Worm (Caenorhabditis elegans) whole organism, early embryonic: ENCODE data around the gene srt-43.

Source experiments
- F13C5.2 ChIP-seq: sonication (generic microtip); optimal IDR thresholded peaks from 2 replicates; lab custom pipeline; 2017; ENCODE audit warnings: mild to moderate bottlenecking, missing genetic modification characterization, inconsistent platforms, missing compliant biosample characterization
- ama-1 ChIP-seq: fragments of 150-350 bp; optimal IDR thresholded peaks from 2 replicates; lab custom pipeline; 2014
- ets-7 ChIP-seq: sonication (generic microtip); optimal IDR thresholded peaks from 2 replicates; lab custom pipeline; 2016; ENCODE audit warnings: missing genotype, missing genetic modification characterization, missing compliant biosample characterization
- flt-1 ChIP-seq: fragments of 200-800 bp; sonication (Bioruptor generic); IDR thresholded peaks from 2 replicates; pipeline ENCODE4 v1.3.6; 2022; ENCODE audit warnings: missing genetic modification characterization, missing compliant biosample characterization
- hmg-4 ChIP-seq: fragments of 200-800 bp; sonication (Bioruptor generic); optimal IDR thresholded peaks from 2 replicates; lab custom pipeline; 2018; ENCODE audit warnings: mild to moderate bottlenecking, missing genetic modification characterization, missing compliant biosample characterization
- scrt-1 ChIP-seq: fragments of 200-800 bp; sonication (Bioruptor generic); IDR thresholded peaks from 2 replicates; pipeline ENCODE4 v1.3.6; 2022; ENCODE audit warnings: missing genetic modification characterization, missing compliant biosample characterization
- tbx-11 ChIP-seq: fragments of 200-800 bp; sonication (Bioruptor generic); IDR thresholded peaks from 2 replicates; pipeline ENCODE4 v1.3.6; 2022; ENCODE audit warnings: missing genetic modification characterization, missing compliant biosample characterization

DNA sequence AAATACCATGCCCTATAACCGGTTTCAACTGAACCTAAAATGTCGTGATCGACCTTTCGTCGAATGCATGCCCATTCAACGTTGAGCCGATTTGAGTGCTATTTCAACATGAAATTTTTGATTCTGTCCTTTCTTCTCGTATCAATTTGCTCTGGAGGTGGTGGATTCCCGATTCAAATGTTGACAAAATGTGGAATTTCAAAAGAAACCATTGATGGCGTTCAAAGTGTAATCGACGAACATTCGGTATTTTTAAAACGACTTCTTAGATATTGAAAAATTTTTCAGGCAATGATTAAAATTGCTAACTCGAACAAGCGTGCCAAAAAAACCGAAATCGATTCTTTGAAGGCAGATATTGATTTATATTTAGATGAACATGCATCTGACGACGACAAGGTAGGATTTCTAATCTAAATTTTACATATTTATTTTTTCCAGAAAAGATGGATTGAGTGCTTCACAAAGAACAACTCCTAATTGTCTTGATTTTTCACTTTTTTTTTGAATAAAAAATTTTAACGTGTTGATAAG, 41.9 kb upstream of the srt-43 start, which contains the start of gene R11D1.13:
- TF ChIP-seq ama-1 (lab: Kevin White, UChicago) (no peak), scrt-1 (no peak), F13C5.2 (tag; lab: Kevin White, UChicago) (no peak), tbx-11 (no peak), ets-7 (no peak), flt-1 (GFP tag; lab: Robert Waterston, UW) (no peak), hmg-4 (GFP tag; lab: Kevin White, UChicago) (no peak)
